Fruit fly (Drosophila melanogaster): ENCODE results near the gene Rab10.
"Not testable (repeated sequence)": the region's sequence is repeated elsewhere in the genome, so short reads cannot be mapped to it uniquely, and the experiment has no call there.

Rab10 gene

DNA sequence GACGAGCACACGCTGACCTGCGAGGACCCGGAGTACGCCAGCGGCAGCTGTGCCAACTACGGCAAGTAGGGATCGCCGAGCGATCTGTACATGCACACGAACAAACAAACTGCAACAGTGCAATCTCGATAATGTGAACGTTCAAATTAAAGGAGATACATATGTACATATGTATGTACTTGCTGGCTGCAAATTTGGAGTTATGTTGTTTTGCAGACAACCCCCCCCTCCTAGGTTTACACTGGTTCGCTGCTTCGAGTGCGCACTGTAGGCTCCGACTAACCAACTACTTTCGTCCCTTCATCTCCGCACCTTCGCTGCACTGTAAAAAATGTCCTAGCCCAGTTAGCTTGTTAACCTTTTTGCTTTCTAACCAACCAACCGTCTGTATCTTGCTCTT, 3.4 kb upstream of the Rab10 start:
- no peak for TF ChIP-seq CG17801 (GFP tag; optimal IDR thresholded peaks at IDR 0.05; ENCODE audit: partially characterized antibody)

DNA sequence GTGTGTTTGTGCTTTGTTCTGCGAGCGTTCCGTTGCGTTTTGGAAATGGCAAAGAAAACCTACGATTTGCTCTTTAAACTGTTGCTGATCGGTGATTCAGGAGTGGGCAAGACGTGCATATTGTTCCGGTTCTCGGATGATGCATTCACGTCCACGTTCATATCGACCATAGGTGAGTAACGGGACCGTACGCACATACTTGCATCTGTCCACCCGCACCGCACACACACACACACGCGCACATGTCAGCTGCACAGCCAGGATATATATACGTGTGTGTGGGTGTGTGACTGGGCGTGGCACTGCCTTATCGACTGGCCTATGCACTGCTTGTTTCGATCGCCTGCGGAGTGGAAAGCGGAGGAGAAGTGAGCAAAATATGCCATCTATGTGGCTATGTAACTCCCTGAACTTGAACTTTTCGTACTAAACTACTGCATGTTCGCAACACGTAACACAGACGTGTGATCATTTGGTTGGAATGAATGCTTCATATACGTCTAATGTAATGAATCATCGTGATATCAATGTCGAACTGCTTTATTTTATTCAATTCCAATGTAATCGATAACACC, 535 bp downstream of the Rab10 start:
- no peak for TF ChIP-seq CG17801 (GFP tag; optimal IDR thresholded peaks at IDR 0.05; ENCODE audit: partially characterized antibody)

DNA sequence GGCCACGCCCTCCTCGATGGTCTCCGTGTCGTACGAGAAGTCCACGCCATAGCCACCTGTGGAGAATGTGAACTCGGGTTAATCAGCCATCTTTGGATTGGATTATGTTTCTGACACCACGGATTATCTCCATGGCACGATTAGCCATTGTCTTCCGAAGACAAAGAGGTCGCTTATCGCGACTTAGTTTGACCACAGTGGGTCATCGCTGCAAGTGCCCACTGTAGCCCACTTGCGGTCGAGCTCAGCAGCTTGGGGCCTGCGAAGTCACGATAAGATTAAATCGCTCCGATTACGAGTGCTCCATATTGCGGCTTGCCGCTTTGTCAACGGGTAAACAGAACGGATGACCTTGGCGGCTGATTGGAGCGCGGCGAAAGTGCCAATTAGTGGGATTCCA, 4.8 kb downstream of the Rab10 start:
- no peak for TF ChIP-seq CG17801 (GFP tag; optimal IDR thresholded peaks at IDR 0.05; ENCODE audit: partially characterized antibody)

DNA sequence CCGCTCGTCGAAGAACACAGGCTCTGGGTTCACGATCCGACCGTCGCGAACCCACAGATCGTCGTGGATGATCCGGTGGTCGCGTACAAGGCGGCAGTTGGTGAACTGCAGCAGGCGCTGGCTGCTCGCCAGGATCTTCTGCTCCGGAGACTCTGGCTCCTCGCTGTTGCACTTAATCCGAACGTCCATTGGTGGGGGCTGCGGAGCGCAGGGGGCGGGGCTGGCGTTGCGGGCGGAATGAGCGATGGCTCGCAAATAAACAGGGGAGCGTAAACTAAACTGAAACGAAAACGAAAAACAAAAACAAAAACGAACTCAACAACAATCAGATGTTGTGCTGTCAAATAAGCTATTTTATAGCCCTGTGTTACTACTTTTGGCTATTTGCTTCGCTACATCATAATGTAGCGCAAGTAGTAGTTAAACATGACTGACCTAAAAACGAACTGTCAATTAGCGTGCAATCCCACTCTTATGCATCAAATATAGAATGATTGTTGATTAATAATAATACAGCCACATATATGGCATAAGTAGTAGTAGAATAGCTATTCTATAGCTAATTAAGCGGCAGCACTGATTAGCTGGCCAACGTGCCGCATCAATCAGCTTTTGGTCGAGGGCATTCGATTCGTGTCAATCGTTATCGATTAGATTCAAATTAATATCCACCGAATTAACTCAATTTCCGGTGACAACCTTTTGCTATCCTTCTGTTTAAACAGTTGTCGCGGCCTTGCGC, 5.9 kb downstream of the Rab10 start, which contains the start of gene CG17065:
TSS of gene CG17065 (minus strand) at position 351 of the 742 bp plus-strand sequence.
- TF ChIP-seq CG17801 (GFP tag; optimal IDR thresholded peaks at IDR 0.05; ENCODE audit: partially characterized antibody) = peak; percentile 5

DNA sequence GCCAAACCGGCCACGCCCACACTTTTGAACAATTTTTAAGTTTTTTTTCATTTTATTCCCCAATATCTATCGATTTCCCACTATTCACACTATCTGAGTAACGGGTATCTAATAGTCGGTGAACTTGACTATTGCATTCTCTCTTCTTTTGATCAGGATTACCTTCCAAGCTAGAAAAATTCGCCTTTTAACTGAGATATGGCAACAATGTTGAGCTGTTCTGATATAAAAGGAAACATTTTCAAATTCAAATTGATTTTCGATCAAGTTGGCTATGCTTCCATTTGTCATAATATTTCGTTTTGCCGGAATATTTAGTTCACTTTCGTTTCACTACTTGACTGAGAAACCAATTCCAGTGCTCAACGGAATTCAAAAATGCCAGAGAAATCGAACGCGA, 7.8 kb downstream of the Rab10 start, which contains the start of gene CG42577:
TSS of gene CG42577 (plus strand) at position 301 of the 400 bp plus-strand sequence.
- not testable (repeated sequence) for TF ChIP-seq CG17801 (GFP tag; optimal IDR thresholded peaks at IDR 0.05; ENCODE audit: partially characterized antibody)

DNA sequence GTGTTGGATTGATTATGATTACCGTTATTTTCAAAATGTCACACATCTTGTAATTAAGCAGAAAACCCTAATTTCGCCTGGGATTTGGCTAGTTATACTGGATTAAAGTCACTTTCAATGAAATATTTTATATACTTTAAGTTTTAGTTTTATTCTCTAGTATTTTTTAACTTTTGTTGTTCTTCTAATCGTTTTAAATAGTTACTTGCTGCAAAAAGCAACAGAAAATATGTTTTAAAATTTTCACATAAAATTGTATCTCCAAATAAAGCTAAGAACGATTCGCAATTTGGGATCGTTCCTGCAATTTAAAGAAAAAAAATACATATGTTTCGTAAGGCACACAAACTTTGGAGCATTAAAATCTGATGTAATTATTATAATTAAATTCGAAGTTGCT, 18.5 kb downstream of the Rab10 start, which contains the start of gene Inx6:
TSS of gene Inx6 (minus strand) at position 101 of the 400 bp plus-strand sequence.
- TF ChIP-seq CG17801 (GFP tag; optimal IDR thresholded peaks at IDR 0.05; ENCODE audit: partially characterized antibody) = no peak

All from ovary, adult (tissue).